Fruit fly (Drosophila melanogaster): ENCODE results near the gene Pif1.

Gene Pif1

DNA sequence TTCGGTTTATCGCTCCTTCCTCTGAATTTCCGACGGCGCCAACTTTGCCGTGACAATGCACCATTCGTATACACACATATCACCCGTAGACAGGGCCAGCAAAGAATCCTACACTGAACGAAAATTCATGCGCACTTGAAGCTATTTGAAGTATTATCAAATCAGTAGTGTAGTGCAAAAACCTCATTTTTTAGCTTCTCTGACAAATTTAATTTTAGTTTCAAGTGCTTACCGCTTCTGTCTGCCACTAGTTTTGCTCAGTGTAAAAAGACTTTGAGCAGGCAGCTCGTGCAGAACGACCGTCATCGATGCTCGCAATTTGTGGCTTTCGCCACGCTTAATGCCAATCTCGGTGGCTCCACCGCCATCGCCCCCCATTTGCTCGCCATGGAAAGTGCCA is 25.0 kb downstream of the Pif1 start:
- TF ChIP-seq Abd-B (GFP tag; optimal IDR thresholded peaks at IDR 0.05) (no peak), Jra (GFP tag; optimal IDR thresholded peaks at IDR 0.05) (no peak), ey (GFP tag; optimal IDR thresholded peaks at IDR 0.05) (peak; percentile 65), HLH106 (tag; optimal IDR thresholded peaks at IDR 0.05) (peak; percentile 57), Dif (GFP tag; optimal IDR thresholded peaks at IDR 0.05; ENCODE audit: partially characterized antibody) (no peak), dmrt93B (GFP tag; optimal IDR thresholded peaks at IDR 0.05) (no peak), Dfd (GFP tag; optimal IDR thresholded peaks at IDR 0.05) (no peak), rgr (GFP tag; optimal IDR thresholded peaks at IDR 0.05) (peak; percentile 53), dsf (GFP tag; optimal IDR thresholded peaks at IDR 0.05; ENCODE audit: borderline replicate concordance) (no peak), CrebA (GFP tag; optimal IDR thresholded peaks at IDR 0.05; ENCODE audit: borderline replicate concordance) (no peak), lola (GFP tag; optimal IDR thresholded peaks at IDR 0.05) (no peak), OdsH (GFP tag; optimal IDR thresholded peaks at IDR 0.05) (peak; percentile 57), sv (GFP tag; optimal IDR thresholded peaks at IDR 0.05) (peak; percentile 3), tai (GFP tag; optimal IDR thresholded peaks at IDR 0.05) (no peak), sage (GFP tag; optimal IDR thresholded peaks at IDR 0.05) (no peak), psq (GFP tag; optimal IDR thresholded peaks at IDR 0.05) (peak; percentile 5), pan (optimal IDR thresholded peaks at IDR 0.05) (no peak), br (GFP tag; optimal IDR thresholded peaks at IDR 0.05) (peak; percentile 59), N (GFP tag; optimal IDR thresholded peaks at IDR 0.05) (no peak), Hr78 (GFP tag; optimal IDR thresholded peaks at IDR 0.05) (no peak), h (GFP tag; optimal IDR thresholded peaks at IDR 0.05) (peak; percentile 69), usp (GFP tag; optimal IDR thresholded peaks at IDR 0.05) (no peak), Sp1 (GFP tag; optimal IDR thresholded peaks at IDR 0.05) (peak; percentile 35), GATAd (GFP tag; optimal IDR thresholded peaks at IDR 0.05) (no peak), Hr83 (GFP tag; optimal IDR thresholded peaks at IDR 0.05; ENCODE audit: poor library complexity, severe bottlenecking) (no peak), dl (GFP tag; optimal IDR thresholded peaks at IDR 0.05; ENCODE audit: insufficient read depth in 1 of 2, partially characterized antibody in 2 of 2) (no peak), CG32264 (GFP tag; optimal IDR thresholded peaks at IDR 0.05) (no peak), Myc (optimal IDR thresholded peaks at IDR 0.05) (no peak), Vsx2 (GFP tag; optimal IDR thresholded peaks at IDR 0.05; ENCODE audit: partially characterized antibody) (no peak), Rel (GFP tag; optimal IDR thresholded peaks at IDR 0.05) (no peak), Rel (tag; optimal IDR thresholded peaks at IDR 0.05) (no peak), brk (GFP tag; optimal IDR thresholded peaks at IDR 0.05) (no peak), Mio (GFP tag; optimal IDR thresholded peaks at IDR 0.05) (no peak), Hnf4 (GFP tag; optimal IDR thresholded peaks at IDR 0.05) (no peak), foxo (GFP tag; optimal IDR thresholded peaks at IDR 0.05) (peak in 1 of 2 experiments; percentile 68), fru (GFP tag; optimal IDR thresholded peaks at IDR 0.05) (peak; percentile 60), jim (GFP tag; optimal IDR thresholded peaks at IDR 0.05) (no peak), woc (GFP tag; optimal IDR thresholded peaks at IDR 0.05) (no peak), CG9705 (GFP tag; optimal IDR thresholded peaks at IDR 0.05) (no peak)

DNA sequence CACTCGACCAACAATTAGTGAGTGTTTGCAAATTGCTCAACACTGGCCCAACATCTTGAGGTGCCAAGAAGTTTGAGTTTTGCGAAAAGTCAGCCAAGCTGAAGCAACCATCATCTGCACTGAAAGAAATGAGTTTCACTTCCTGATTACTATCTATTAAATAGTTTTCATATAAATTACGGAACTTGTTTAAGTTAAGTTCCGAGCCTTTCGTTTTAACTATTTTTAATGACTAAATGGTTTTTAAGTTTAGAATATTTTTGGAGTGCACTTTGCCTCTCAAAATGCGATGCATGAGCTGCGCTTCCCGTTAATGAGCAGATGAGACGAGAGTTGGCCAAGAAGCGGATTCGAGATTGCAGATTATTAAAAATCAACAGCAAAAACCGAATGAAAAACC is 28.1 kb downstream of the Pif1 start:
- no peak for TF ChIP-seq ey (GFP tag; optimal IDR thresholded peaks at IDR 0.05)
- no peak for TF ChIP-seq N (GFP tag; optimal IDR thresholded peaks at IDR 0.05)

DNA sequence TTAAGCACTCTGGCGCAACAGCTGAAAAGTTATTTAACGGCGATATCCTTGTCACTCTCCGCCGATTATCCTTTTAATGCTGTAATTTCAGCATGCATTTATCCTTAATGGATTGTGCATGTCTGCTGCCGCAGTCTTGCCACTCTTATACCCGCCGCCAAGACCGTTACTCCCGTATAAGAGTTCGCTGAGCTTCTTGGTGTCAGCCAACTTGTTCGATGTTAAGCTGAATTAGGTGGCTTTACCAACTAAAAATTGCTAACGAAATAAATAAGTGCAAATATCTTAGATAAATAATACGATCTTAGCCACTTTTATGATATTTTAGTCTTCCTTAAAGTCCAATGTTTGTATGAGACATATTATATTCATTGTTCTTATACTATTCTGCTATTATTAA is 28.6 kb downstream of the Pif1 start:
- no peak for TF ChIP-seq Hr78 (GFP tag; optimal IDR thresholded peaks at IDR 0.05)
- no peak for TF ChIP-seq ey (GFP tag; optimal IDR thresholded peaks at IDR 0.05)
- no peak for TF ChIP-seq lola (GFP tag; optimal IDR thresholded peaks at IDR 0.05)
- TF ChIP-seq Hr83 (GFP tag; optimal IDR thresholded peaks at IDR 0.05; ENCODE audit: poor library complexity, severe bottlenecking), result no peak
- no peak for TF ChIP-seq Vsx2 (GFP tag; optimal IDR thresholded peaks at IDR 0.05; ENCODE audit: partially characterized antibody)
- TF ChIP-seq fru (GFP tag; optimal IDR thresholded peaks at IDR 0.05), result no peak
- TF ChIP-seq dmrt93B (GFP tag; optimal IDR thresholded peaks at IDR 0.05), result no peak
- no peak for TF ChIP-seq rgr (GFP tag; optimal IDR thresholded peaks at IDR 0.05)
- TF ChIP-seq Abd-B (GFP tag; optimal IDR thresholded peaks at IDR 0.05), result no peak
